Fruit fly (Drosophila melanogaster): ENCODE results near the gene TotF.

Gene TotF

dm6 chr2L:19887468-19887867 lies 24.7 kb downstream of the TotF start (continued):
- TF ChIP-seq CrebA (GFP tag; optimal IDR thresholded peaks at IDR 0.05; ENCODE audit: borderline replicate concordance) (no peak), sv (GFP tag; optimal IDR thresholded peaks at IDR 0.05) (peak; percentile 76), Sp1 (GFP tag; optimal IDR thresholded peaks at IDR 0.05) (no peak), dmrt93B (GFP tag; optimal IDR thresholded peaks at IDR 0.05) (peak; percentile 2), Myc (optimal IDR thresholded peaks at IDR 0.05) (peak; percentile 82), fru (GFP tag; optimal IDR thresholded peaks at IDR 0.05) (peak; percentile 14), sage (GFP tag; optimal IDR thresholded peaks at IDR 0.05) (no peak), OdsH (GFP tag; optimal IDR thresholded peaks at IDR 0.05) (no peak), psq (GFP tag; optimal IDR thresholded peaks at IDR 0.05) (no peak), ey (GFP tag; optimal IDR thresholded peaks at IDR 0.05) (peak; percentile 12)

dm6 chr2L:19884444-19884843 lies 27.7 kb downstream of the TotF start:
- no peak for TF ChIP-seq h (GFP tag; optimal IDR thresholded peaks at IDR 0.05)
- no peak for TF ChIP-seq OdsH (GFP tag; optimal IDR thresholded peaks at IDR 0.05)
- no peak for TF ChIP-seq CrebA (GFP tag; optimal IDR thresholded peaks at IDR 0.05; ENCODE audit: borderline replicate concordance)
- no peak for TF ChIP-seq Vsx2 (GFP tag; optimal IDR thresholded peaks at IDR 0.05; ENCODE audit: partially characterized antibody)
- no peak for TF ChIP-seq Abd-B (GFP tag; optimal IDR thresholded peaks at IDR 0.05)
- TF ChIP-seq jim (GFP tag; optimal IDR thresholded peaks at IDR 0.05) = no peak
- TF ChIP-seq rgr (GFP tag; optimal IDR thresholded peaks at IDR 0.05) = no peak
- TF ChIP-seq Dfd (GFP tag; optimal IDR thresholded peaks at IDR 0.05) = no peak
- no peak for TF ChIP-seq Hnf4 (GFP tag; optimal IDR thresholded peaks at IDR 0.05)
- no peak for TF ChIP-seq woc (GFP tag; optimal IDR thresholded peaks at IDR 0.05)
- no peak for TF ChIP-seq usp (GFP tag; optimal IDR thresholded peaks at IDR 0.05)
- no peak for TF ChIP-seq dl (GFP tag; optimal IDR thresholded peaks at IDR 0.05; ENCODE audit: insufficient read depth in 1 of 2, partially characterized antibody in 2 of 2)
- no peak for TF ChIP-seq tai (GFP tag; optimal IDR thresholded peaks at IDR 0.05)
- no peak for TF ChIP-seq dmrt93B (GFP tag; optimal IDR thresholded peaks at IDR 0.05)
- TF ChIP-seq Jra (GFP tag; optimal IDR thresholded peaks at IDR 0.05) = no peak
- no peak for TF ChIP-seq ey (GFP tag; optimal IDR thresholded peaks at IDR 0.05)
- TF ChIP-seq lola (GFP tag; optimal IDR thresholded peaks at IDR 0.05) = no peak
- no peak for TF ChIP-seq br (GFP tag; optimal IDR thresholded peaks at IDR 0.05)
- TF ChIP-seq GATAd (GFP tag; optimal IDR thresholded peaks at IDR 0.05) = no peak
- TF ChIP-seq Rel (GFP tag; optimal IDR thresholded peaks at IDR 0.05) = no peak
- no peak for TF ChIP-seq Rel (tag; optimal IDR thresholded peaks at IDR 0.05)

dm6 chr2L:19875007-19875406 lies 37.2 kb downstream of the TotF start:
- TF ChIP-seq foxo (GFP tag; optimal IDR thresholded peaks at IDR 0.05) = no peak

- TF ChIP-seq Vsx2 (GFP tag; optimal IDR thresholded peaks at IDR 0.05; ENCODE audit: partially characterized antibody) (no peak), br (GFP tag; optimal IDR thresholded peaks at IDR 0.05) (no peak), sv (GFP tag; optimal IDR thresholded peaks at IDR 0.05) (no peak), dsf (GFP tag; optimal IDR thresholded peaks at IDR 0.05; ENCODE audit: borderline replicate concordance) (no peak), Jra (GFP tag; optimal IDR thresholded peaks at IDR 0.05) (no peak), lola (GFP tag; optimal IDR thresholded peaks at IDR 0.05) (no peak), psq (GFP tag; optimal IDR thresholded peaks at IDR 0.05) (no peak), HLH106 (tag; optimal IDR thresholded peaks at IDR 0.05) (no peak)
These were observed 40.1 kb downstream of the TotF start for dm6 chr2L:19872109-19872508.

dm6 chr2L:19869937-19870336 lies 42.2 kb downstream of the TotF start:
- TF ChIP-seq GATAd (GFP tag; optimal IDR thresholded peaks at IDR 0.05) (peak; percentile 3), foxo (GFP tag; optimal IDR thresholded peaks at IDR 0.05) (peak; percentile 59 to 91), dmrt93B (GFP tag; optimal IDR thresholded peaks at IDR 0.05) (peak; percentile 77), Dfd (GFP tag; optimal IDR thresholded peaks at IDR 0.05) (no peak), sage (GFP tag; optimal IDR thresholded peaks at IDR 0.05) (peak; percentile 48), brk (GFP tag; optimal IDR thresholded peaks at IDR 0.05) (no peak), Jra (GFP tag; optimal IDR thresholded peaks at IDR 0.05) (no peak), CG9705 (GFP tag; optimal IDR thresholded peaks at IDR 0.05) (no peak), rgr (GFP tag; optimal IDR thresholded peaks at IDR 0.05) (peak; percentile 81), pan (optimal IDR thresholded peaks at IDR 0.05) (peak; percentile 57), fru (GFP tag; optimal IDR thresholded peaks at IDR 0.05) (peak; percentile 88), psq (GFP tag; optimal IDR thresholded peaks at IDR 0.05) (peak; percentile 78), tai (GFP tag; optimal IDR thresholded peaks at IDR 0.05) (peak; percentile 4), Mio (GFP tag; optimal IDR thresholded peaks at IDR 0.05) (no peak), CG32264 (GFP tag; optimal IDR thresholded peaks at IDR 0.05) (peak; percentile 76), Vsx2 (GFP tag; optimal IDR thresholded peaks at IDR 0.05; ENCODE audit: partially characterized antibody) (no peak), usp (GFP tag; optimal IDR thresholded peaks at IDR 0.05) (no peak), CrebA (GFP tag; optimal IDR thresholded peaks at IDR 0.05; ENCODE audit: borderline replicate concordance) (no peak), lola (GFP tag; optimal IDR thresholded peaks at IDR 0.05) (no peak), Hr78 (GFP tag; optimal IDR thresholded peaks at IDR 0.05) (no peak), Hr83 (GFP tag; optimal IDR thresholded peaks at IDR 0.05; ENCODE audit: poor library complexity, severe bottlenecking) (no peak), Hnf4 (GFP tag; optimal IDR thresholded peaks at IDR 0.05) (peak; percentile 72), br (GFP tag; optimal IDR thresholded peaks at IDR 0.05) (peak; percentile 80), h (GFP tag; optimal IDR thresholded peaks at IDR 0.05) (peak; percentile 91), woc (GFP tag; optimal IDR thresholded peaks at IDR 0.05) (peak; percentile 79), ey (GFP tag; optimal IDR thresholded peaks at IDR 0.05) (peak; percentile 82), OdsH (GFP tag; optimal IDR thresholded peaks at IDR 0.05) (peak; percentile 81), Sp1 (GFP tag; optimal IDR thresholded peaks at IDR 0.05) (peak; percentile 73), HLH106 (tag; optimal IDR thresholded peaks at IDR 0.05) (peak; percentile 82), Rel (GFP tag; optimal IDR thresholded peaks at IDR 0.05) (no peak), Rel (tag; optimal IDR thresholded peaks at IDR 0.05) (no peak), dsf (GFP tag; optimal IDR thresholded peaks at IDR 0.05; ENCODE audit: borderline replicate concordance) (no peak)
